Worm (Caenorhabditis elegans): ENCODE data around the gene pqn-65.

pqn-65 gene

DNA sequence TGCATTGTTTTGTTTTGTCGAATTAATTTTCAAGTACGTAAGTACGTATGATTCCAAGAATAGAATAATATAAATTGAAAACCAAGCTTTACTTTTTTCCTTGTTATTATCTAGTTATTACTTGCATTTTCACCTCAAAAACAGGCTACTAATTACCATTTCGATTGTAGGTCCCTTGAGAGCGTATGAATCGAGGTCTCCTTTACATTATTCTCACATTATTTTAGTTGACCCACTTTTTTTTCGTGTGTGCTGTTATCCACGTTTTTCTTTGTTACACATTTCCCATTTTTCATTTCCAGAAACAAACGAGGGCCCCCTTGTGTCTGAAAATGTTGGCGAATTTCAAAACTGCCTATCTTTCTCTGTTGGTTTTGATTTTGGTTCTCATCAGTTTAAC lies 57.6 kb downstream of the pqn-65 start, which contains the start of gene C05E11.6:
TSS of gene C05E11.6 (plus strand) at position 301 of the 400 bp plus-strand sequence.
- TF ChIP-seq ceh-32 (tag; optimal IDR thresholded peaks at IDR 0.05; ENCODE audit: poor library complexity) = no peak
- TF ChIP-seq nhr-10 (tag; optimal IDR thresholded peaks at IDR 0.05) = no peak
- no peak for TF ChIP-seq hmg-1.1 (GFP tag; IDR thresholded peaks at IDR 0.05)
- no peak for TF ChIP-seq attf-4 (tag; optimal IDR thresholded peaks at IDR 0.05)
- no peak for TF ChIP-seq ceh-20 (GFP tag; IDR thresholded peaks at IDR 0.05)
